Worm (Caenorhabditis elegans): ENCODE results near the gene unc-69.

The unc-69 gene

ce11 chrIII:10306049-10306448, 12.7 kb upstream of the unc-69 start, which contains the start of gene T07A5.1:
T07A5.1 (minus strand) TSS chrIII:10306197.
- TF ChIP-seq nhr-47 (tag; optimal IDR thresholded peaks at IDR 0.05) (no peak), fos-1 (tag; optimal IDR thresholded peaks at IDR 0.05) (no peak), nhr-85 (tag) (peak; percentile 60), Y116A8C.19 (tag; optimal IDR thresholded peaks at IDR 0.05; ENCODE audit: borderline replicate concordance) (no peak), irx-1 (tag; optimal IDR thresholded peaks at IDR 0.05) (no peak), vab-15 (tag; optimal IDR thresholded peaks at IDR 0.05) (no peak), lin-39 (tag; optimal IDR thresholded peaks at IDR 0.05) (peak; percentile 15), pax-3 (tag; optimal IDR thresholded peaks at IDR 0.05) (no peak), efl-1 (optimal IDR thresholded peaks at IDR 0.05) (no peak), efl-1 (GFP tag; optimal IDR thresholded peaks at IDR 0.05 in 1 of 2) (no peak)

ce11 chrIII:10311016-10311415, 7.7 kb upstream of the unc-69 start, which contains the start of gene T07A5.7:
T07A5.7 (minus strand) TSS chrIII:10311116.
- no peak for TF ChIP-seq grh-1 (GFP tag; IDR thresholded peaks at IDR 0.05)
- TF ChIP-seq efl-1 (optimal IDR thresholded peaks at IDR 0.05), result no peak
- peak in 1 of 2 experiments; percentile 59 for TF ChIP-seq efl-1 (GFP tag; optimal IDR thresholded peaks at IDR 0.05 in 1 of 2)

- TF ChIP-seq ceh-8 (GFP tag; optimal IDR thresholded peaks at IDR 0.05), result no peak
- TF ChIP-seq lin-13 (GFP tag; optimal IDR thresholded peaks at IDR 0.05), result no peak
- peak; percentile 10 for TF ChIP-seq elt-2 (tag; optimal IDR thresholded peaks at IDR 0.05)
- TF ChIP-seq zag-1 (tag; optimal IDR thresholded peaks at IDR 0.05), result no peak
- TF ChIP-seq nhr-85 (tag), result no peak
- TF ChIP-seq pqm-1 (tag; optimal IDR thresholded peaks at IDR 0.05), result no peak
- TF ChIP-seq efl-1 (optimal IDR thresholded peaks at IDR 0.05), result no peak
- peak in 1 of 2 experiments; percentile 1 for TF ChIP-seq efl-1 (GFP tag; optimal IDR thresholded peaks at IDR 0.05 in 1 of 2)
- TF ChIP-seq nhr-11 (tag; optimal IDR thresholded peaks at IDR 0.05), result no peak
- no peak for TF ChIP-seq ztf-11 (tag; optimal IDR thresholded peaks at IDR 0.05)
- no peak for TF ChIP-seq mep-1 (tag; optimal IDR thresholded peaks at IDR 0.05)
- no peak for TF ChIP-seq ztf-4 (tag; optimal IDR thresholded peaks at IDR 0.05)
- no peak for TF ChIP-seq sptf-1 (tag; optimal IDR thresholded peaks at IDR 0.05)
Observed at ce11 chrIII:10314234-10314633, 4.5 kb upstream of the unc-69 start.

- peak; percentile 93 for TF ChIP-seq nhr-85 (tag)
Observed at ce11 chrIII:10316653-10317052, 2.1 kb upstream of the unc-69 start.

- TF ChIP-seq mdl-1 (tag; optimal IDR thresholded peaks at IDR 0.05) (no peak), ets-5 (GFP tag; IDR thresholded peaks at IDR 0.05) (no peak), nhr-85 (tag) (no peak), lir-3 (tag; optimal IDR thresholded peaks at IDR 0.05; ENCODE audit: poor library complexity) (no peak), nhr-77 (tag; optimal IDR thresholded peaks at IDR 0.05) (no peak), hlh-4 (tag; optimal IDR thresholded peaks at IDR 0.05) (no peak), pax-3 (tag; optimal IDR thresholded peaks at IDR 0.05) (no peak), C04F5.9 (tag; optimal IDR thresholded peaks at IDR 0.05) (no peak), ceh-8 (GFP tag; optimal IDR thresholded peaks at IDR 0.05) (no peak), hpl-2 (GFP tag; optimal IDR thresholded peaks at IDR 0.05) (no peak), fkh-8 (tag; optimal IDR thresholded peaks at IDR 0.05) (no peak), fkh-10 (GFP tag; optimal IDR thresholded peaks at IDR 0.05) (no peak), ceh-90 (tag; optimal IDR thresholded peaks at IDR 0.05) (no peak), skn-1 (tag; optimal IDR thresholded peaks at IDR 0.05) (no peak), nhr-28 (tag; optimal IDR thresholded peaks at IDR 0.05) (no peak), unc-98 (GFP tag; IDR thresholded peaks at IDR 0.05) (no peak), C34B4.2 (tag; optimal IDR thresholded peaks at IDR 0.05) (no peak)
Observed at ce11 chrIII:10318062-10318609, 603 bp upstream of the unc-69 start, which contains the start of the genes unc-50 and ostf-4. unc-50 (minus strand) TSS chrIII:10318162. ostf-4 (minus strand) TSS chrIII:10318559.
